In the genomic region with DNA sequence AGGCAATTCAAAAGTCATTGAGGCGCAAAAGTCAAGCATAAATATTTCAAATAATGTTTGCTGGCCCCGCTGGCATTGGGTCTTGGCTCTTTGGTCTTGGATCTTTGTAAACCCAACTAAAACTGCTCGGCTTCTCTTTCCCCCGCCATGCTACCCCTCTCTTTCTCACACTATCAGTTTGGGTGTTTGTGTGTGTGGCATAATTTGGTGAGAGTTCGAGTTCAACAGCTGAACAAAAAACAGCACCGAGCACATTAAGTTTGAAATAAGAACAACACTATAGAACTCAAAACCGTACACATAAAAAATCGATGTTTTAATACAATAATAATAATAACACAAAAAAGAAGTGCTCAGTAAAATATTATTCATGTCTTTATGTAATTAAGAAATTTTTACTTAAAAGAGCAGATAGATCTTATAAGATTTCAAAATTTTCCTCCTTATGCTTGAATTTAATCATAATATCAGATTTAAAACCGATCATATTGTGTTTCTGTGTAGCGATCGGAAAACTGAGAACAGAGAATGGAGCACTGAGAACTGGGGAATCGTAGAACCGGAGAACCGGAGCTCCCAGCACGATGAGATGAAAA, we compare ENCODE assay signal across 4 fruit fly cellular contexts.
TF ChIP-seq lines count a peak whose summit lies in the region.

No protein-coding gene starts in this region.

- no peak for TF ChIP-seq CTCF in whole organism, embryonic (GFP tag; optimal IDR thresholded peaks at IDR 0.05; lab: Kevin White, UChicago)

TF ChIP-seq in whole organism, adult, 20 proteins besides CTCF, POLR2A, EP300 and RAD21:
- TF ChIP-seq kay (GFP tag; lab: Kevin White, UChicago; ENCODE audit: borderline replicate concordance): no peak
- TF ChIP-seq Mnt (GFP tag; optimal IDR thresholded peaks at IDR 0.05; lab: Kevin White, UChicago): no peak
- peak; percentile 24 for TF ChIP-seq CG14711 (tag; optimal IDR thresholded peaks at IDR 0.05; lab: Kevin White, UChicago)
- no peak for TF ChIP-seq CG33017 (tag; optimal IDR thresholded peaks at IDR 0.05; lab: Kevin White, UChicago)

TF ChIP-seq in whole organism, embryonic, 481 proteins besides CTCF, POLR2A, EP300 and RAD21 (continues in another document):
- no peak for TF ChIP-seq prd (optimal IDR thresholded peaks at IDR 0.05; lab: Kevin White, UChicago)
- TF ChIP-seq prd (GFP tag; IDR thresholded peaks at IDR 0.05; lab: Robert Waterston, UW): peak; percentile 85
- TF ChIP-seq CG30020 (tag; optimal IDR thresholded peaks at IDR 0.05; lab: Kevin White, UChicago): peak; percentile 40
- TF ChIP-seq CG11456 (GFP tag; IDR thresholded peaks at IDR 0.05; lab: Robert Waterston, UW): no peak
- no peak for TF ChIP-seq Ets97D (GFP tag; optimal IDR thresholded peaks at IDR 0.05; lab: Kevin White, UChicago)
- TF ChIP-seq nau (GFP tag; optimal IDR thresholded peaks at IDR 0.05; lab: Kevin White, UChicago): peak; percentile 74
- peak; percentile 41 for TF ChIP-seq Fer2 (tag; optimal IDR thresholded peaks at IDR 0.05; lab: Kevin White, UChicago)
- TF ChIP-seq CG17568 (GFP tag; optimal IDR thresholded peaks at IDR 0.05; lab: Kevin White, UChicago): peak; percentile 18
- TF ChIP-seq E2f1 (GFP tag; IDR thresholded peaks at IDR 0.05; lab: Robert Waterston, UW): peak; percentile 80
- TF ChIP-seq CG2202 (tag; optimal IDR thresholded peaks at IDR 0.05; lab: Kevin White, UChicago): peak; percentile 65
- peak; percentile 58 for TF ChIP-seq CG18476 (GFP tag; optimal IDR thresholded peaks at IDR 0.05; lab: Kevin White, UChicago)
- TF ChIP-seq lov (optimal IDR thresholded peaks at IDR 0.05; lab: Kevin White, UChicago): no peak
- no peak for TF ChIP-seq lov (GFP tag; IDR thresholded peaks at IDR 0.05; lab: Robert Waterston, UW)
- TF ChIP-seq Oli (tag; optimal IDR thresholded peaks at IDR 0.05; lab: Kevin White, UChicago): peak; percentile 81
- TF ChIP-seq CG17829 (tag; optimal IDR thresholded peaks at IDR 0.05; lab: Kevin White, UChicago): peak; percentile 93
- TF ChIP-seq grau (tag; optimal IDR thresholded peaks at IDR 0.05; lab: Kevin White, UChicago): peak; percentile 89
- TF ChIP-seq HLH3B (GFP tag; IDR thresholded peaks at IDR 0.05; lab: Robert Waterston, UW): peak; percentile 75
- TF ChIP-seq dysf (GFP tag; IDR thresholded peaks at IDR 0.05; lab: Robert Waterston, UW): peak; percentile 84
- TF ChIP-seq slbo (GFP tag; IDR thresholded peaks at IDR 0.05; lab: Robert Waterston, UW): peak; percentile 89
- peak; percentile 82 for TF ChIP-seq Hmr (GFP tag; optimal IDR thresholded peaks at IDR 0.05; lab: Kevin White, UChicago)
- TF ChIP-seq CG11560 (tag; IDR thresholded peaks at IDR 0.05; lab: Robert Waterston, UW): no peak; the same call in 2 of the 3 replicates
- no peak for TF ChIP-seq CG1647 (GFP tag; optimal IDR thresholded peaks at IDR 0.05; lab: Kevin White, UChicago)
- TF ChIP-seq twi (tag; optimal IDR thresholded peaks at IDR 0.05; lab: Kevin White, UChicago): peak; percentile 45
- peak; percentile 85 for TF ChIP-seq CG30403 (GFP tag; optimal IDR thresholded peaks at IDR 0.05; lab: Kevin White, UChicago)
- peak; percentile 30 for TF ChIP-seq CG6654 (GFP tag; optimal IDR thresholded peaks at IDR 0.05; lab: Kevin White, UChicago)
- peak; percentile 22 for TF ChIP-seq CG30431 (GFP tag; optimal IDR thresholded peaks at IDR 0.05; lab: Kevin White, UChicago)
- TF ChIP-seq Hmx (GFP tag; optimal IDR thresholded peaks at IDR 0.05; lab: Kevin White, UChicago): no peak

TF ChIP-seq in whole organism, prepupa, 60 proteins besides CTCF, POLR2A, EP300 and RAD21:
- TF ChIP-seq Sox14 (GFP tag; optimal IDR thresholded peaks at IDR 0.05; lab: Kevin White, UChicago) (no peak), Eip78C (GFP tag; lab: Kevin White, UChicago) (peak; percentile 68), ss (GFP tag; optimal IDR thresholded peaks at IDR 0.05; lab: Kevin White, UChicago) (no peak), fd85E (GFP tag; optimal IDR thresholded peaks at IDR 0.05; lab: Kevin White, UChicago) (no peak), achi (GFP tag; optimal IDR thresholded peaks at IDR 0.05; lab: Kevin White, UChicago) (peak; percentile 1), pdm3 (GFP tag; optimal IDR thresholded peaks at IDR 0.05; lab: Kevin White, UChicago) (no peak), Blimp-1 (GFP tag; optimal IDR thresholded peaks at IDR 0.05; lab: Kevin White, UChicago) (no peak), CG1621 (tag; optimal IDR thresholded peaks at IDR 0.05; lab: Kevin White, UChicago) (no peak), salr (GFP tag; optimal IDR thresholded peaks at IDR 0.05; lab: Kevin White, UChicago) (peak in 1 of 2 experiments; percentile 42), CG15336 (GFP tag; IDR thresholded peaks at IDR 0.05; lab: Robert Waterston, UW) (peak; percentile 40; the same call in 1 of the 2 replicates), CG3919 (GFP tag; optimal IDR thresholded peaks at IDR 0.05; lab: Kevin White, UChicago) (peak; percentile 15)

TF ChIP-seq in whole organism, pupa, 21 proteins besides CTCF, POLR2A, EP300 and RAD21:
- TF ChIP-seq Pif1A (GFP tag; optimal IDR thresholded peaks at IDR 0.05; lab: Kevin White, UChicago): no peak
- peak; percentile 24 for TF ChIP-seq CG17806 (tag; optimal IDR thresholded peaks at IDR 0.05; lab: Kevin White, UChicago)
- TF ChIP-seq CG9948 (tag; optimal IDR thresholded peaks at IDR 0.05; lab: Kevin White, UChicago): peak; percentile 36
- no peak for TF ChIP-seq D1 (tag; optimal IDR thresholded peaks at IDR 0.05; lab: Kevin White, UChicago)
- TF ChIP-seq CG32121 (GFP tag; IDR thresholded peaks at IDR 0.05; lab: Robert Waterston, UW): no peak
- TF ChIP-seq CG10348 (GFP tag; IDR thresholded peaks at IDR 0.05; lab: Robert Waterston, UW): no peak
- TF ChIP-seq CG34367 (tag; optimal IDR thresholded peaks at IDR 0.05; lab: Kevin White, UChicago): no peak
- no peak for TF ChIP-seq Snoo (tag; optimal IDR thresholded peaks at IDR 0.05; lab: Kevin White, UChicago)
- peak; percentile 27 for TF ChIP-seq CG8301 (tag; optimal IDR thresholded peaks at IDR 0.05; lab: Kevin White, UChicago)
- TF ChIP-seq CG8159 (tag; optimal IDR thresholded peaks at IDR 0.05; lab: Kevin White, UChicago): peak; percentile 12
- peak; percentile 26 for TF ChIP-seq CG14655 (GFP tag; optimal IDR thresholded peaks at IDR 0.05; lab: Kevin White, UChicago)
TF ChIP-seq in whole organism, pupa: peak in this region for 5.
